Worm (Caenorhabditis elegans) whole organism, late embryonic: ENCODE measurements around the gene F11A5.13.

Experiments
- C38D4.7 ChIP-seq: fragments of 200-800 bp; sonication (Bioruptor generic); optimal IDR thresholded peaks from 2 replicates; lab custom pipeline; 2018; ENCODE audit warnings: mild to moderate bottlenecking, missing genetic modification characterization, moderate library complexity, missing compliant biosample characterization
- odd-2 ChIP-seq: sonication (generic microtip); optimal IDR thresholded peaks from 2 replicates; lab custom pipeline; 2017; ENCODE audit warnings: antibody characterized with exemption, mild to moderate bottlenecking, missing genetic modification characterization, missing compliant biosample characterization
- pha-2 ChIP-seq: sonication (generic microtip); optimal IDR thresholded peaks from 2 replicates; lab custom pipeline; 2017; ENCODE audit warnings: mild to moderate bottlenecking, missing genetic modification characterization, missing compliant biosample characterization
- pqm-1 ChIP-seq: sonication (generic microtip); optimal IDR thresholded peaks from 2 replicates; lab custom pipeline; 2016; ENCODE audit warnings: missing genetic modification characterization, missing compliant biosample characterization
- unc-3 ChIP-seq, 2 experiments: fragments of 200-800 bp in 1 of 2; sonication (Bioruptor generic) in 1 of 2; sonication (generic microtip) in 1 of 2; conservative IDR thresholded peaks in 1 of 2; optimal IDR thresholded peaks in 1 of 2; 2 replicates each; pipeline versions ENCODE4 v1.3.6 to Lab custom; 2016 to 2022; ENCODE audit warnings: missing compliant biosample characterization in 2 of 2, missing genetic modification characterization in 2 of 2, missing genetic modification reagents in 1 of 2
- unc-55 ChIP-seq: sonication (generic microtip); optimal IDR thresholded peaks from 2 replicates; lab custom pipeline; 2017; ENCODE audit warnings: missing biosample characterization, missing genetic modification reagents, missing genetic modification characterization

DNA sequence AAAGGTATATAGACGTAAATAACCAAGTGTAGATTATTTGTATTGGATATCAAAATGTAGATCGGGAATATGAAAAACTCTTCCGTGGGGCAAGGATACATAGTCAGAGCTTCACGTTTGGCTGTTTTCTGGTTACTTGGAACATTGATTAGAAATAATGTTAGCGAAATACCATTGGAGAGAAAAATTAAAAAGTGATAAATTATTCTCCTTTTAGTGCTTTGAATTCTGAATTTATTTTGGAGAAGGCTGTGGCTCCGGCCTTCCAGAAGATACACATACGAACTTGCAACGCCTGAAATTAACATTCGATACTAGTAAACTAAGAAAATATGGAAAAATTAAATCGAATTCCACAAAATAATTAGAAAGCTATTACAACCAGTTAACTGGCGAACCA is 9.2 kb upstream of the F11A5.13 start, which contains the start of gene srh-98:
- no peak for TF ChIP-seq pqm-1 (tag; lab: Kevin White, UChicago)
- no peak for TF ChIP-seq odd-2
- TF ChIP-seq pha-2 (tag; lab: Kevin White, UChicago) = no peak
- TF ChIP-seq unc-3 (GFP tag; conservative IDR thresholded peaks at IDR 0.05; lab: Robert Waterston, UW) = no peak
- no peak for TF ChIP-seq unc-3 (tag; optimal IDR thresholded peaks at IDR 0.05; lab: Kevin White, UChicago)
- TF ChIP-seq C38D4.7 (GFP tag; lab: Kevin White, UChicago) = no peak
- TF ChIP-seq unc-55 = no peak
